Worm (Caenorhabditis elegans): ENCODE results near the gene sgca-1.
A peak's percentile ranks its signal among the peaks of the same experiment; 100 is the strongest.

sgca-1 gene

DNA sequence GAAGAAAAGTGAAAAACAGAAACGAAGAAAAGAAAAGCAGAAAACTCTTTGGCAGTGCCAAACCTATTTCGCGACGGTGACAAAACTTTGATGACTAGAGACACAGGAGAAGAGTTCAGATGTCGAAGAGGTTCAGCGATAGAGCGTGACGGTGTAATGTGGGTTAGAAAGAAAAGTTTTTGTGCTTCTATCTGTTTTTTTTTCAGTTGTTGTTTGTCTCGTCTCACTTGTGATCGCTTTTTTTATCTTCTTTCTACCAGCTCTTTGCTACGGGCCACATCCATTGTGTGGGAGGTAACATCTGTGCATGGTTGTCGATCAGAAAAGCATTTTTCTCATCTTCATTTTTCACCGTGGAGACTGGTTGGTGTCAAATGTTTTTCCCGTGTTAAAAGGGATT, 36.5 kb upstream of the sgca-1 start, which contains the start of gene F41B4.1:
Gene F41B4.1 (minus strand): TSS at position 23 of the 400 bp plus-strand sequence.
- TF ChIP-seq nhr-20 (tag; optimal IDR thresholded peaks at IDR 0.05), result peak; percentile 35
- TF ChIP-seq egl-13 (tag; optimal IDR thresholded peaks at IDR 0.05), result no peak
- no peak for TF ChIP-seq nhr-28 (tag; optimal IDR thresholded peaks at IDR 0.05)
- peak; percentile 84 for TF ChIP-seq nhr-71 (tag; optimal IDR thresholded peaks at IDR 0.05)
- no peak for TF ChIP-seq snpc-4 (tag; optimal IDR thresholded peaks at IDR 0.05)
- no peak for TF ChIP-seq ceh-82 (tag; optimal IDR thresholded peaks at IDR 0.05)
- TF ChIP-seq ets-5 (GFP tag; IDR thresholded peaks at IDR 0.05), result no peak
- TF ChIP-seq lin-14 (GFP tag; optimal IDR thresholded peaks at IDR 0.05), result peak; percentile 89
- TF ChIP-seq fkh-4 (tag; optimal IDR thresholded peaks at IDR 0.05; ENCODE audit: borderline replicate concordance), result peak; percentile 39
- TF ChIP-seq ceh-8 (GFP tag; optimal IDR thresholded peaks at IDR 0.05), result no peak
- no peak for TF ChIP-seq nhr-237 (tag; optimal IDR thresholded peaks at IDR 0.05)
- TF ChIP-seq rnt-1 (tag; optimal IDR thresholded peaks at IDR 0.05), result peak; percentile 74
- TF ChIP-seq mdl-1 (tag; optimal IDR thresholded peaks at IDR 0.05), result peak in 1 of 2 experiments; percentile 37
- TF ChIP-seq dsc-1 (tag; optimal IDR thresholded peaks at IDR 0.05), result peak; percentile 87
- no peak for TF ChIP-seq sup-37 (GFP tag; optimal IDR thresholded peaks at IDR 0.05)
- peak; percentile 66 for TF ChIP-seq unc-130 (tag; optimal IDR thresholded peaks at IDR 0.05)
- peak; percentile 59 for TF ChIP-seq nhr-19 (GFP tag; conservative IDR thresholded peaks at IDR 0.05)
- TF ChIP-seq lsy-2 (tag; optimal IDR thresholded peaks at IDR 0.05), result peak; percentile 21 to 61
- TF ChIP-seq ceh-63 (GFP tag; optimal IDR thresholded peaks at IDR 0.05), result no peak
- TF ChIP-seq pag-3 (tag; optimal IDR thresholded peaks at IDR 0.05; ENCODE audit: borderline replicate concordance, insufficient read depth), result peak; percentile 94
- TF ChIP-seq snu-23 (GFP tag; optimal IDR thresholded peaks at IDR 0.05), result peak; percentile 67
- TF ChIP-seq lin-39 (tag; optimal IDR thresholded peaks at IDR 0.05), result peak; percentile 40
- TF ChIP-seq hlh-4 (tag; optimal IDR thresholded peaks at IDR 0.05), result no peak
- no peak for TF ChIP-seq irx-1 (tag; optimal IDR thresholded peaks at IDR 0.05)
- TF ChIP-seq elt-2 (tag; optimal IDR thresholded peaks at IDR 0.05), result no peak
- TF ChIP-seq mef-2 (tag; optimal IDR thresholded peaks at IDR 0.05), result peak; percentile 63
- TF ChIP-seq unc-86 (tag; optimal IDR thresholded peaks at IDR 0.05), result no peak
- no peak for TF ChIP-seq fkh-10 (GFP tag; optimal IDR thresholded peaks at IDR 0.05)
- peak; percentile 21 for TF ChIP-seq tbx-2 (tag; optimal IDR thresholded peaks at IDR 0.05)
- TF ChIP-seq F16B12.6 (tag; optimal IDR thresholded peaks at IDR 0.05), result no peak

DNA sequence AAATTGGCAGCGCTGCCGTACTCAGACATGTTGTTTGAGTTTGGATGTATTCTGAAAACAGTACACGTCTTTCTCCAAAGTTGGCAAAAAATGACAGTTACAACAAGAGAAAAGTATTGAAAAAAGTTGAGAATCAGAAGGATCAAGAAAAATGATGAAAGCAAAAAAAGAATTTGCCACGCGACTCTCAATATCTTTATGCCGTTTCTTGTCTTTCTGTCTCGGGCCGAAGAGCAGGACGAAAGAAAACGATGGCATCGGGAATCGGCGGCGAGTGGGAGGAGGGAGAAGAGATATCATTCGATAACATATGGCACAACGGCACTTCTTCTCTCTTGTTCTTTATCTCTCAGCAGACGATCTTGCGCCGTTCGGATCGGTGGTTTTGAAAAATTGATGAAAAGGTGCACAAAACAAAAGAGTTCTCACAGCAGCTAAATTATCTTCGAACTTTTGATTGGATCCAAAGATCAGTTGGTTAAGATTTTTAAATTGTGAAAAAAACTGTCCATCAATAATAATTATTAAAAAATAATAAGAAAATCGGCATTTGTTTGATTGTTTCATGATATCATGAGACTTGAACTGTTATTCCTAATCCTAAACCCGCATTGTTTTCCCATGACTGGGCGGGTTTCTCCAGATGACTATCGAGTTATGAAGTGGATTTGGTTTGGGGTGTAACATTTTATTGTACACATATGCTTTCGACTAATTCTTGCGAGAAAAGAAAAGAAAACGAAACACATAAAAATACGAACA, 34.1 kb upstream of the sgca-1 start, which contains the start of gene gei-15:
Gene gei-15 (minus strand): TSS at position 51 of the 762 bp plus-strand sequence.
- peak; percentile 52 for TF ChIP-seq rnt-1 (tag; optimal IDR thresholded peaks at IDR 0.05)
- TF ChIP-seq dsc-1 (tag; optimal IDR thresholded peaks at IDR 0.05), result peak; percentile 52
- TF ChIP-seq ets-5 (GFP tag; IDR thresholded peaks at IDR 0.05), result no peak
- peak; percentile 90 for TF ChIP-seq pag-3 (tag; optimal IDR thresholded peaks at IDR 0.05; ENCODE audit: borderline replicate concordance, insufficient read depth)
- no peak for TF ChIP-seq unc-98 (GFP tag; IDR thresholded peaks at IDR 0.05)
- TF ChIP-seq nhr-71 (tag; optimal IDR thresholded peaks at IDR 0.05), result peak; percentile 22
- no peak for TF ChIP-seq pax-3 (tag; optimal IDR thresholded peaks at IDR 0.05)
- peak; percentile 52 for TF ChIP-seq lin-14 (GFP tag; optimal IDR thresholded peaks at IDR 0.05)
- TF ChIP-seq snu-23 (GFP tag; optimal IDR thresholded peaks at IDR 0.05), result peak; percentile 23
- no peak for TF ChIP-seq ceh-63 (GFP tag; optimal IDR thresholded peaks at IDR 0.05)

- TF ChIP-seq dsc-1 (tag; optimal IDR thresholded peaks at IDR 0.05) (peak; percentile 62), rnt-1 (tag; optimal IDR thresholded peaks at IDR 0.05) (peak; percentile 66), nhr-19 (GFP tag; conservative IDR thresholded peaks at IDR 0.05) (0 out of 2 replicates have a peak, but pooled peaks have one; percentile 10), efl-1 (optimal IDR thresholded peaks at IDR 0.05) (no peak), efl-1 (GFP tag; optimal IDR thresholded peaks at IDR 0.05 in 1 of 2) (peak in 1 of 2 experiments; percentile 24), lin-14 (GFP tag; optimal IDR thresholded peaks at IDR 0.05) (peak; percentile 43), nhr-71 (tag; optimal IDR thresholded peaks at IDR 0.05) (peak; percentile 50), blmp-1 (tag; optimal IDR thresholded peaks at IDR 0.05) (no peak), tlp-1 (tag; optimal IDR thresholded peaks at IDR 0.05) (no peak)
These were observed 33.2 kb upstream of the sgca-1 start for ce11 chrX:6822552-6822951.

All from whole organism, L1 larva.